Worm (Caenorhabditis elegans): ENCODE data around the gene srh-36.

The srh-36 gene

ce11 chrV:2821618-2822272 is at the start of gene srh-36:
TSS of gene srh-36 (minus strand) at chrV:2821668.
- TF ChIP-seq sdc-2 (tag; optimal IDR thresholded peaks at IDR 0.05) (no peak), pag-3 (tag; optimal IDR thresholded peaks at IDR 0.05; ENCODE audit: borderline replicate concordance) (no peak), ceh-31 (tag; optimal IDR thresholded peaks at IDR 0.05) (no peak), ceh-45 (GFP tag; IDR thresholded peaks at IDR 0.05) (no peak), ceh-34 (tag; optimal IDR thresholded peaks at IDR 0.05) (no peak), ceh-14 (tag; optimal IDR thresholded peaks at IDR 0.05) (no peak), che-1 (tag; optimal IDR thresholded peaks at IDR 0.05) (no peak), rnt-1 (tag; optimal IDR thresholded peaks at IDR 0.05) (no peak), ceh-6 (GFP tag; optimal IDR thresholded peaks at IDR 0.05) (no peak), npax-4 (tag; optimal IDR thresholded peaks at IDR 0.05) (no peak), pqm-1 (tag; optimal IDR thresholded peaks at IDR 0.05) (no peak), odd-2 (tag; optimal IDR thresholded peaks at IDR 0.05) (no peak), elt-2 (tag; optimal IDR thresholded peaks at IDR 0.05) (no peak), K09A11.1 (tag; optimal IDR thresholded peaks at IDR 0.05; ENCODE audit: insufficient read depth) (no peak), sox-2 (GFP tag; IDR thresholded peaks at IDR 0.05) (no peak), pha-2 (tag; optimal IDR thresholded peaks at IDR 0.05) (no peak), T23F11.4 (GFP tag; optimal IDR thresholded peaks at IDR 0.05) (no peak), ceh-18 (tag; optimal IDR thresholded peaks at IDR 0.05) (no peak), hlh-8 (tag; optimal IDR thresholded peaks at IDR 0.05) (no peak), ceh-22 (tag; optimal IDR thresholded peaks at IDR 0.05) (no peak)

ce11 chrV:2870127-2870526 is 48.7 kb upstream of the srh-36 start, which contains the start of gene srh-243:
TSS of gene srh-243 (plus strand) at chrV:2870427.
- TF ChIP-seq C38D4.7 (GFP tag; optimal IDR thresholded peaks at IDR 0.05) = no peak
- no peak for TF ChIP-seq elt-2 (tag; optimal IDR thresholded peaks at IDR 0.05)
- TF ChIP-seq hlh-15 (tag; optimal IDR thresholded peaks at IDR 0.05) = no peak
- no peak for TF ChIP-seq mec-3 (tag; optimal IDR thresholded peaks at IDR 0.05; ENCODE audit: borderline replicate concordance)
- TF ChIP-seq dve-1 (tag; optimal IDR thresholded peaks at IDR 0.05) = no peak
- TF ChIP-seq gmeb-2 (tag; optimal IDR thresholded peaks at IDR 0.05) = no peak
- TF ChIP-seq nfya-1 (tag; optimal IDR thresholded peaks at IDR 0.05) = no peak
- TF ChIP-seq fkh-6 (tag; optimal IDR thresholded peaks at IDR 0.05) = no peak
- no peak for TF ChIP-seq ztf-16 (tag; optimal IDR thresholded peaks at IDR 0.05)
- TF ChIP-seq nhr-232 (tag; optimal IDR thresholded peaks at IDR 0.05) = no peak
- no peak for TF ChIP-seq ceh-34 (tag; optimal IDR thresholded peaks at IDR 0.05)
- no peak for TF ChIP-seq ref-2 (tag; optimal IDR thresholded peaks at IDR 0.05)
- TF ChIP-seq ceh-2 (tag; optimal IDR thresholded peaks at IDR 0.05) = no peak
- TF ChIP-seq lin-11 (tag; optimal IDR thresholded peaks at IDR 0.05) = no peak
- no peak for TF ChIP-seq pros-1 (tag; optimal IDR thresholded peaks at IDR 0.05)
- no peak for TF ChIP-seq che-1 (tag; optimal IDR thresholded peaks at IDR 0.05)
- no peak for TF ChIP-seq pat-9 (tag; optimal IDR thresholded peaks at IDR 0.05)
- TF ChIP-seq fkh-10 (GFP tag; optimal IDR thresholded peaks at IDR 0.05) = no peak
- TF ChIP-seq pax-1 (tag; optimal IDR thresholded peaks at IDR 0.05) = no peak

ce11 chrV:2869503-2869902 is 48.0 kb upstream of the srh-36 start, which contains the start of gene srh-241:
TSS of gene srh-241 (minus strand) at chrV:2869603.
- TF ChIP-seq odd-2 (tag; optimal IDR thresholded peaks at IDR 0.05) (no peak), pax-1 (tag; optimal IDR thresholded peaks at IDR 0.05) (no peak), mec-3 (tag; optimal IDR thresholded peaks at IDR 0.05; ENCODE audit: borderline replicate concordance) (no peak), ceh-19 (GFP tag; optimal IDR thresholded peaks at IDR 0.05) (no peak), unc-55 (GFP tag; optimal IDR thresholded peaks at IDR 0.05) (no peak), ceh-18 (tag; optimal IDR thresholded peaks at IDR 0.05) (no peak), nhr-232 (tag; optimal IDR thresholded peaks at IDR 0.05) (no peak), tbx-2 (tag; optimal IDR thresholded peaks at IDR 0.05) (no peak)
